Fruit fly (Drosophila melanogaster): ENCODE measurements around the gene CG32069.

- TF ChIP-seq pan (optimal IDR thresholded peaks at IDR 0.05) (no peak), Dll (optimal IDR thresholded peaks at IDR 0.05) (no peak), psq (optimal IDR thresholded peaks at IDR 0.05) (no peak), EcR (GFP tag; optimal IDR thresholded peaks at IDR 0.05) (no peak), usp (GFP tag; optimal IDR thresholded peaks at IDR 0.05) (no peak), CG8478 (optimal IDR thresholded peaks at IDR 0.05) (no peak)
Observed at dm6 chr3L:11092610-11092961, 30.2 kb upstream of the CG32069 start.
